Worm (Caenorhabditis elegans) whole organism, L1 larva: ENCODE data around the gene C52G5.2.

Experiments
- C16A3.4 ChIP-seq: fragments of 150-350 bp; optimal IDR thresholded peaks from 2 replicates; lab custom pipeline; 2014; ENCODE audit warnings: missing biosample characterization, missing genetic modification characterization
- C34B4.2 ChIP-seq: sonication (generic microtip); optimal IDR thresholded peaks from 2 replicates; lab custom pipeline; 2017; ENCODE audit warnings: mild to moderate bottlenecking, missing genetic modification characterization, missing compliant biosample characterization
- Y116A8C.19 ChIP-seq: sonication (generic microtip); optimal IDR thresholded peaks from 2 replicates; lab custom pipeline; 2016; ENCODE audit warnings: missing compliant biosample characterization, missing genetic modification characterization, borderline replicate concordance
- aly-2 ChIP-seq: fragments of 150-350 bp; optimal IDR thresholded peaks from 2 replicates; lab custom pipeline; 2014; ENCODE audit warnings: missing biosample characterization, missing genetic modification characterization
- blmp-1 ChIP-seq: fragments of 150-350 bp; optimal IDR thresholded peaks from 2 replicates; lab custom pipeline; 2014; ENCODE audit warnings: missing biosample characterization, missing genetic modification characterization
- ceh-63 ChIP-seq: fragments of 200-800 bp; sonication (Bioruptor generic); optimal IDR thresholded peaks from 2 replicates; lab custom pipeline; 2018; ENCODE audit warnings: mild to moderate bottlenecking, missing genetic modification characterization, missing compliant biosample characterization
- ceh-8 ChIP-seq: fragments of 200-800 bp; sonication (Bioruptor generic); optimal IDR thresholded peaks from 2 replicates; lab custom pipeline; 2018; ENCODE audit warnings: mild to moderate bottlenecking, missing genetic modification characterization, moderate library complexity, missing compliant biosample characterization
- ceh-88 ChIP-seq: fragments of 200-800 bp; sonication (Bioruptor generic); IDR thresholded peaks from 2 replicates; pipeline ENCODE4 v1.3.6; 2022; ENCODE audit warnings: missing genetic modification characterization, missing compliant biosample characterization
- ces-1 ChIP-seq: fragments of 150-350 bp; optimal IDR thresholded peaks from 2 replicates; lab custom pipeline; 2014; ENCODE audit warnings: missing biosample characterization, missing genetic modification reagents, missing genetic modification characterization
- dpl-1 ChIP-seq, 3 experiments: fragments of 150-350 bp in 2 of 3; sonication (generic microtip) in 1 of 3; optimal IDR thresholded peaks; 2 replicates each; lab custom pipeline; 2014 to 2017; ENCODE audit warnings: missing biosample characterization in 3 of 3, missing genetic modification characterization in 3 of 3, missing genetic modification reagents in 3 of 3
- dsc-1 ChIP-seq: sonication (generic microtip); optimal IDR thresholded peaks from 2 replicates; lab custom pipeline; 2016; ENCODE audit warnings: mild to moderate bottlenecking, missing genetic modification characterization, missing compliant biosample characterization
- efl-1 ChIP-seq, 4 experiments: fragments of 150-350 bp; optimal IDR thresholded peaks in 3 of 4; peaks in 1 of 4; 1 replicate in 1 of 4; 2 replicates in 3 of 4; lab custom pipeline; 2014; ENCODE audit warnings: missing biosample characterization in 2 of 4, missing genetic modification characterization in 2 of 4, missing genetic modification reagents in 2 of 4
- egl-13 ChIP-seq: sonication (generic microtip); optimal IDR thresholded peaks from 2 replicates; lab custom pipeline; 2016; ENCODE audit warnings: missing genotype, missing genetic modification reagents, missing genetic modification characterization, missing compliant biosample characterization
- elt-2 ChIP-seq: sonication (generic microtip); optimal IDR thresholded peaks from 2 replicates; lab custom pipeline; 2016; ENCODE audit warnings: missing genetic modification characterization, mild to moderate bottlenecking, inconsistent platforms, missing compliant biosample characterization, missing genetic modification reagents
- elt-3 ChIP-seq, 6 experiments: fragments of 150-350 bp in 1 of 6; sonication (generic microtip); optimal IDR thresholded peaks; 2 replicates each; lab custom pipeline; 2017 to 2018; ENCODE audit warnings: missing biosample characterization in 6 of 6, missing genetic modification characterization in 6 of 6, inconsistent platforms in 1 of 6
- ets-5 ChIP-seq: fragments of 200-800 bp; sonication (Bioruptor generic); IDR thresholded peaks from 2 replicates; pipeline ENCODE4 v1.3.6; 2022; ENCODE audit warnings: missing genetic modification characterization, missing compliant biosample characterization
- fkh-4 ChIP-seq: sonication (generic microtip); optimal IDR thresholded peaks from 2 replicates; lab custom pipeline; 2016; ENCODE audit warnings: missing compliant biosample characterization, missing genetic modification characterization, borderline replicate concordance
- fkh-8 ChIP-seq: sonication (generic microtip); optimal IDR thresholded peaks from 2 replicates; lab custom pipeline; 2016; ENCODE audit warnings: mild to moderate bottlenecking, missing genetic modification characterization, missing compliant biosample characterization
- grh-1 ChIP-seq: fragments of 200-800 bp; sonication (Bioruptor generic); IDR thresholded peaks from 2 replicates; pipeline ENCODE4 v1.3.6; 2022; ENCODE audit warnings: missing genetic modification reagents, missing genetic modification characterization, missing compliant biosample characterization
- hlh-4 ChIP-seq: sonication (generic microtip); optimal IDR thresholded peaks from 2 replicates; lab custom pipeline; 2016; ENCODE audit warnings: mild to moderate bottlenecking, missing genetic modification characterization, missing compliant biosample characterization
- irx-1 ChIP-seq: sonication (generic microtip); optimal IDR thresholded peaks from 2 replicates; lab custom pipeline; 2016; ENCODE audit warnings: missing genetic modification characterization, missing compliant biosample characterization
- isw-1 ChIP-seq: fragments of 200-800 bp; sonication (Bioruptor generic); IDR thresholded peaks from 2 replicates; pipeline ENCODE4 v1.3.6; 2022; ENCODE audit warnings: missing genetic modification characterization, missing compliant biosample characterization
- lin-13 ChIP-seq: fragments of 150-350 bp; optimal IDR thresholded peaks from 2 replicates; lab custom pipeline; 2014; ENCODE audit warnings: missing biosample characterization, missing genetic modification reagents, missing genetic modification characterization
- lin-14 ChIP-seq: fragments of 200-800 bp; sonication (Bioruptor generic); optimal IDR thresholded peaks from 2 replicates; lab custom pipeline; 2018; ENCODE audit warnings: mild to moderate bottlenecking, missing genetic modification characterization, moderate library complexity, missing compliant biosample characterization
- lin-35 ChIP-seq, 2 experiments: fragments of 150-350 bp; optimal IDR thresholded peaks; 2 replicates each; lab custom pipeline; 2014; ENCODE audit warnings: missing biosample characterization in 2 of 2, missing genetic modification characterization in 2 of 2, missing genetic modification reagents in 2 of 2
- lsy-2 ChIP-seq, 2 experiments: fragments of 150-350 bp; optimal IDR thresholded peaks; 2 replicates each; lab custom pipeline; 2014; ENCODE audit warnings: missing biosample characterization in 2 of 2, missing genetic modification characterization in 2 of 2
- mef-2 ChIP-seq: fragments of 150-350 bp; optimal IDR thresholded peaks from 2 replicates; lab custom pipeline; 2014; ENCODE audit warnings: missing biosample characterization, missing genetic modification characterization
- nhr-28 ChIP-seq: fragments of 150-350 bp; optimal IDR thresholded peaks from 2 replicates; lab custom pipeline; 2014; ENCODE audit warnings: missing biosample characterization, missing genetic modification characterization
- nhr-47 ChIP-seq: sonication (generic microtip); optimal IDR thresholded peaks from 2 replicates; lab custom pipeline; 2016; ENCODE audit warnings: mild to moderate bottlenecking, missing genetic modification characterization, moderate library complexity, missing compliant biosample characterization
- nhr-84 ChIP-seq: sonication (generic microtip); optimal IDR thresholded peaks from 2 replicates; lab custom pipeline; 2017; ENCODE audit warnings: missing biosample characterization, missing genetic modification characterization
- nhr-85 ChIP-seq: sonication (generic microtip); peaks from one replicate; lab custom pipeline; 2016; ENCODE audit warnings: missing genetic modification characterization, inconsistent platforms, missing compliant biosample characterization
- nhr-90 ChIP-seq: sonication (generic microtip); optimal IDR thresholded peaks from 2 replicates; lab custom pipeline; 2016; ENCODE audit warnings: mild to moderate bottlenecking, missing genetic modification characterization, missing compliant biosample characterization; ENCODE audit not compliant: poor library complexity
- pax-3 ChIP-seq: fragments of 200-800 bp; sonication (Bioruptor generic); optimal IDR thresholded peaks from 2 replicates; lab custom pipeline; 2018; ENCODE audit warnings: mild to moderate bottlenecking, missing genetic modification characterization, moderate library complexity, missing compliant biosample characterization
- pqm-1 ChIP-seq: sonication (generic microtip); optimal IDR thresholded peaks from 3 replicates; lab custom pipeline; 2017; ENCODE audit warnings: missing biosample characterization, missing genetic modification characterization
- rnt-1 ChIP-seq: sonication (generic microtip); optimal IDR thresholded peaks from 2 replicates; lab custom pipeline; 2016; ENCODE audit warnings: mild to moderate bottlenecking, missing genetic modification characterization, moderate library complexity, missing compliant biosample characterization
- snpc-4 ChIP-seq: fragments of 150-350 bp; optimal IDR thresholded peaks from 2 replicates; lab custom pipeline; 2014; ENCODE audit warnings: missing biosample characterization, missing genetic modification characterization
- sox-4 ChIP-seq: sonication (generic microtip); optimal IDR thresholded peaks from 2 replicates; lab custom pipeline; 2016; ENCODE audit warnings: missing genetic modification characterization, missing compliant biosample characterization
- sup-37 ChIP-seq: fragments of 200-800 bp; sonication (Bioruptor generic); optimal IDR thresholded peaks from 2 replicates; lab custom pipeline; 2018; ENCODE audit warnings: mild to moderate bottlenecking, missing genetic modification characterization, missing compliant biosample characterization
- swsn-7 ChIP-seq: sonication (generic microtip); optimal IDR thresholded peaks from 2 replicates; lab custom pipeline; 2016; ENCODE audit warnings: missing genetic modification characterization, missing compliant biosample characterization
- unc-130 ChIP-seq: fragments of 150-350 bp; optimal IDR thresholded peaks from 2 replicates; lab custom pipeline; 2017; ENCODE audit warnings: missing biosample characterization, missing genetic modification characterization, inconsistent platforms
- unc-30 ChIP-seq: sonication (generic microtip); optimal IDR thresholded peaks from 2 replicates; lab custom pipeline; 2017; ENCODE audit warnings: missing biosample characterization, missing genetic modification characterization
- unc-62 ChIP-seq: fragments of 150-350 bp; optimal IDR thresholded peaks from 2 replicates; lab custom pipeline; 2014; ENCODE audit warnings: missing biosample characterization, missing genetic modification reagents, missing genetic modification characterization
- unc-98 ChIP-seq: fragments of 200-800 bp; sonication (Bioruptor generic); IDR thresholded peaks from 2 replicates; pipeline ENCODE4 v1.3.6; 2022; ENCODE audit warnings: missing genetic modification characterization, missing compliant biosample characterization
- vab-15 ChIP-seq: sonication (generic microtip); optimal IDR thresholded peaks from 2 replicates; lab custom pipeline; 2017; ENCODE audit warnings: missing genotype, mild to moderate bottlenecking, missing genetic modification characterization, missing compliant biosample characterization
- zag-1 ChIP-seq: fragments of 150-350 bp; optimal IDR thresholded peaks from 2 replicates; lab custom pipeline; 2014; ENCODE audit warnings: missing biosample characterization, missing genetic modification characterization
- ztf-11 ChIP-seq, 2 experiments: sonication (generic microtip); optimal IDR thresholded peaks; 2 replicates each; lab custom pipeline; 2016 to 2017; ENCODE audit warnings: missing genetic modification characterization in 2 of 2, missing biosample characterization in 1 of 2, missing compliant biosample characterization in 1 of 2

The C52G5.2 gene

ce11 chrX:12873688-12874364 lies 30.7 kb downstream of the C52G5.2 start (continued):
- TF ChIP-seq ceh-8 (GFP tag; lab: Kevin White, UChicago) (no peak), C34B4.2 (tag; lab: Kevin White, UChicago) (no peak), pax-3 (tag; lab: Kevin White, UChicago) (no peak), aly-2 (no peak), dpl-1 (GFP tag; optimal IDR thresholded peaks at IDR 0.05; lab: Kevin White, UChicago) (no peak), lin-35 (GFP tag; optimal IDR thresholded peaks at IDR 0.05; lab: Kevin White, UChicago) (no peak), nhr-47 (tag; lab: Kevin White, UChicago) (peak; percentile 28), ztf-11 (tag; optimal IDR thresholded peaks at IDR 0.05; lab: Kevin White, UChicago) (no peak), sup-37 (GFP tag; lab: Kevin White, UChicago) (no peak), unc-98 (GFP tag; lab: Robert Waterston, UW) (no peak)

DNA sequence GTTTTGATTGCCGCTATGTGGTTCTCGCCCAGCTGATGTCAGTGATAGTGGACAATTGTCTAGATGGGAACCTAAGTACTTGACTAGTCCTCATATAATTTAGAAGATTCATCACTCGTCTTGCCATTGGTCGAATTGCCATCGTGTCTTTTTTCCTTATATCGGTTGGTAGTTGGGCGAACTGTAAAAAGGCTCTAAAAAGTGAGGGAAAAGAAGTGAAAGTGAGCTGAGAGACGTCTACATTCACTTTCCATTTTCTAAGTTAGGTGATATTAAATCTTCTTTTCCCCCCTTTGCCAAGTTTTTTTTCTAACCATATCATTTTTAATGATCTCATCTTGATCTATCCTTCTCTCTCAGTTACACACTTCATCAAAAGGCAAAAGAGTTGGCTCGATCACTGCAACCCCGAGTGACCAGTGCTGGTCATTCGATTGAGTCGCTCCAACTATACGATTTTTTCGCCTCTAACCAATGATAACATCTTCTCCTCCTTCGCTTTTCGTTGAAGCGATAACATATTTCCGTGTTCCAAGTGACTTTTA lies 31.8 kb downstream of the C52G5.2 start:
- TF ChIP-seq nhr-90 (tag; lab: Kevin White, UChicago) = no peak
- peak; percentile 77 for TF ChIP-seq nhr-85 (tag; lab: Kevin White, UChicago)
- no peak for TF ChIP-seq swsn-7 (tag; lab: Kevin White, UChicago)
- no peak for TF ChIP-seq unc-130 (tag; lab: Kevin White, UChicago)
- TF ChIP-seq blmp-1 = peak; percentile 57
- TF ChIP-seq elt-3 (tag; optimal IDR thresholded peaks at IDR 0.05; lab: Kevin White, UChicago) = peak in 1 of 6 experiments; percentile 28
- TF ChIP-seq lin-35 (GFP tag; optimal IDR thresholded peaks at IDR 0.05; lab: Kevin White, UChicago) = no peak
- peak; percentile 12 for TF ChIP-seq rnt-1 (tag; lab: Kevin White, UChicago)
- TF ChIP-seq, all 84 proteins: peak for 4

ce11 chrX:12875649-12876048 lies 32.5 kb downstream of the C52G5.2 start:
- TF ChIP-seq ces-1 (GFP tag; lab: Kevin White, UChicago) = no peak
- TF ChIP-seq egl-13 (tag; lab: Kevin White, UChicago) = no peak
- no peak for TF ChIP-seq sox-4 (tag; lab: Kevin White, UChicago)
- no peak for TF ChIP-seq isw-1 (GFP tag; lab: Robert Waterston, UW)
- TF ChIP-seq aly-2 = no peak
- no peak for TF ChIP-seq ceh-8 (GFP tag; lab: Kevin White, UChicago)
- peak; percentile 13 for TF ChIP-seq unc-130 (tag; lab: Kevin White, UChicago)
- TF ChIP-seq unc-62 (GFP tag; lab: Kevin White, UChicago) = no peak
- no peak for TF ChIP-seq efl-1 (optimal IDR thresholded peaks at IDR 0.05; lab: Kevin White, UChicago)
- TF ChIP-seq efl-1 (GFP tag; optimal IDR thresholded peaks at IDR 0.05 in 1 of 2; lab: Kevin White, UChicago) = peak in 1 of 2 experiments; percentile 28
- TF ChIP-seq fkh-4 (tag; lab: Kevin White, UChicago) = no peak
- peak; percentile 18 for TF ChIP-seq rnt-1 (tag; lab: Kevin White, UChicago)
- TF ChIP-seq pqm-1 (tag; lab: Kevin White, UChicago) = no peak
- TF ChIP-seq dsc-1 (tag; lab: Kevin White, UChicago) = no peak
- TF ChIP-seq elt-2 (tag; lab: Kevin White, UChicago) = peak; percentile 34
- TF ChIP-seq nhr-28 (tag; lab: Kevin White, UChicago) = no peak
- TF ChIP-seq Y116A8C.19 = no peak
- TF ChIP-seq hlh-4 (tag; lab: Kevin White, UChicago) = no peak
- TF ChIP-seq unc-98 (GFP tag; lab: Robert Waterston, UW) = no peak
- no peak for TF ChIP-seq lsy-2 (tag; optimal IDR thresholded peaks at IDR 0.05; lab: Kevin White, UChicago)
- peak; percentile 11 for TF ChIP-seq irx-1 (tag; lab: Kevin White, UChicago)
- no peak for TF ChIP-seq grh-1 (GFP tag; lab: Robert Waterston, UW)
- no peak for TF ChIP-seq C16A3.4 (tag; lab: Kevin White, UChicago)
- no peak for TF ChIP-seq zag-1 (tag; lab: Kevin White, UChicago)
- no peak for TF ChIP-seq lin-13
- no peak for TF ChIP-seq ceh-63 (GFP tag; lab: Kevin White, UChicago)
- TF ChIP-seq vab-15 (tag; lab: Kevin White, UChicago) = no peak
- no peak for TF ChIP-seq ceh-88 (GFP tag; lab: Robert Waterston, UW)
- TF ChIP-seq nhr-84 (tag; lab: Kevin White, UChicago) = no peak
- TF ChIP-seq fkh-8 (tag; lab: Kevin White, UChicago) = peak; percentile 54
- no peak for TF ChIP-seq snpc-4 (tag; lab: Kevin White, UChicago)
- peak; percentile 41 for TF ChIP-seq lin-14
- peak in 1 of 2 experiments; percentile 20 for TF ChIP-seq lin-35 (GFP tag; optimal IDR thresholded peaks at IDR 0.05; lab: Kevin White, UChicago)
- no peak for TF ChIP-seq mef-2
- TF ChIP-seq unc-30 (tag; lab: Kevin White, UChicago) = no peak
- TF ChIP-seq ets-5 (GFP tag; lab: Robert Waterston, UW) = no peak
